Fruit fly (Drosophila melanogaster) whole organism: ENCODE results near the gene RpL7-like.

ENCODE experiments used
- CG8478 ChIP-seq: fragments of >200 bp; optimal IDR thresholded peaks from 2 replicates; lab custom pipeline; 2018; ENCODE audit warnings: inconsistent platforms
- Dll ChIP-seq: fragments of >200 bp; optimal IDR thresholded peaks from 2 replicates; lab custom pipeline; 2017
- EcR ChIP-seq, 2 experiments: fragments of >200 bp; optimal IDR thresholded peaks; 2 replicates each; lab custom pipeline; 2017; ENCODE audit warnings: missing biosample characterization in 2 of 2, missing genetic modification characterization in 2 of 2, missing genetic modification reagents in 2 of 2
- pan ChIP-seq: fragments of >200 bp; optimal IDR thresholded peaks from 2 replicates; lab custom pipeline; 2017
- psq ChIP-seq: fragments of >200 bp; optimal IDR thresholded peaks from 2 replicates; lab custom pipeline; 2017
- usp ChIP-seq: fragments of >200 bp; optimal IDR thresholded peaks from 2 replicates; lab custom pipeline; 2017; ENCODE audit warnings: missing biosample characterization, missing genetic modification characterization, mixed read lengths

DNA sequence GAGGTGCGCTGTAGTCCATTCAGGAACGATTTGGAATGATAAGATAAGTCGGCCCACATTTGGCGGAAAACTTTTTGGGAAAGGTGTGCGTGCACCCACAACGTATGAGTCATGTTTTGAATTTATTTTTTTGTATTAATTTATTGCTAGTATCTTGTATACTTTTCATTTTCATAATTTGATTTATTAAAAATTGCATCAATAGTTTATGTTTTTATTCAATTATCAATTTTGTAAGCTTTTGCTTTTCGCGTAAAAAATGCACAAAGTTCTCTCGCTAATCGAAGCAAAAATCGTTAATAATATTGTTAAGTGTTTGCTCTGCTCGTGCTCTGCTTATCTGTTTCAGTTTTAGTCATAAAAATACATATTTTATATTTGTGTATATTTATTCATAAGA, 51.0 kb downstream of the RpL7-like start:
- TF ChIP-seq psq (lab: Kevin White, UChicago) (no peak), EcR (GFP tag; optimal IDR thresholded peaks at IDR 0.05; lab: Kevin White, UChicago) (no peak), Dll (no peak), pan (lab: Kevin White, UChicago) (no peak), CG8478 (lab: Kevin White, UChicago) (no peak), usp (no peak)
